Worm (Caenorhabditis elegans) whole organism, L4/young adult: Measurements from ENCODE around the gene F35E8.7.

Experiments
- dao-5 ChIP-seq: sonication (generic microtip); optimal IDR thresholded peaks from 2 replicates; lab custom pipeline; 2016; ENCODE audit warnings: missing genotype, missing genetic modification characterization, moderate library complexity, missing compliant biosample characterization
- him-1 ChIP-seq: sonication (generic microtip); optimal IDR thresholded peaks from 2 replicates; lab custom pipeline; 2016; ENCODE audit warnings: missing genotype, missing genetic modification reagents, missing genetic modification characterization, missing compliant biosample characterization

DNA sequence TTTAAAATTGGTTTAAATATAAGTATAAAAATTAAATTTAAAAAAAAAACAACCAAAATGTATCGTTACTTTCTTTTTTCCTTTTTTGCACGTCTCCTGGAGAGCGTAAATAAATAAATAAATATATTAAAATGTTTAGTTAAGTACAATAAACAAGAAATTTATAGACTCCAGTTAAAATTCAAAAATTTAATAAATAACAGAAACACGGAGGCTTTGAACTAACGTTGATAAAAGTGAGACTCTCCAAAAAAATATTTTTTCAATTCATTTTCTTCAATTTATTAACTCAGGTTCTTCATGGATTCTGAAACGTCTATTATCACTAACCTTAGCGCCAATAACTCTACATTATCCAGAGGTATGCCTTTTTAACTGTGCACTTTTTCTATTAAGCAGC, 22.1 kb upstream of the F35E8.7 start, which contains the start of gene T06C12.12:
- TF ChIP-seq dao-5 (tag; lab: Kevin White, UChicago) (no peak), him-1 (tag; lab: Kevin White, UChicago) (no peak)
